Worm (Caenorhabditis elegans) whole organism, L2 larva: ENCODE data around the gene ugt-41.

Source experiments
- C34F6.9 ChIP-seq: fragments of 150-350 bp; optimal IDR thresholded peaks from 2 replicates; lab custom pipeline; 2014; ENCODE audit warnings: missing biosample characterization, missing genetic modification characterization
- F13H6.1 ChIP-seq: sonication (generic microtip); optimal IDR thresholded peaks from 2 replicates; lab custom pipeline; 2016; ENCODE audit warnings: missing genetic modification characterization, missing compliant biosample characterization
- R02D3.7 ChIP-seq: fragments of 150-350 bp; optimal IDR thresholded peaks from 2 replicates; lab custom pipeline; 2014; ENCODE audit warnings: missing biosample characterization, missing genetic modification characterization
- Y55F3AM.14 ChIP-seq: fragments of 200-800 bp; sonication (Bioruptor generic); optimal IDR thresholded peaks from 2 replicates; lab custom pipeline; 2018; ENCODE audit warnings: mild to moderate bottlenecking, missing genetic modification characterization, missing compliant biosample characterization
- ZK546.5 ChIP-seq: sonication (generic microtip); optimal IDR thresholded peaks from 2 replicates; lab custom pipeline; 2017; ENCODE audit warnings: missing biosample characterization, missing genetic modification characterization
- alr-1 ChIP-seq: fragments of 150-350 bp; optimal IDR thresholded peaks from 2 replicates; lab custom pipeline; 2014; ENCODE audit warnings: missing biosample characterization, missing genetic modification characterization
- aly-2 ChIP-seq: fragments of 150-350 bp; optimal IDR thresholded peaks from 2 replicates; lab custom pipeline; 2014; ENCODE audit warnings: missing biosample characterization, missing genetic modification characterization
- ama-1 ChIP-seq: fragments of 150-350 bp; optimal IDR thresholded peaks from 2 replicates; lab custom pipeline; 2018; ENCODE audit warnings: inconsistent platforms
- blmp-1 ChIP-seq: sonication (generic microtip); optimal IDR thresholded peaks from 2 replicates; lab custom pipeline; 2017; ENCODE audit warnings: missing genetic modification characterization, mild to moderate bottlenecking, missing compliant biosample characterization, antibody characterized with exemption, moderate library complexity; ENCODE audit not compliant: insufficient read depth
- ceh-16 ChIP-seq: fragments of 150-350 bp; optimal IDR thresholded peaks from 2 replicates; lab custom pipeline; 2014; ENCODE audit warnings: missing biosample characterization, missing genetic modification characterization
- ceh-82 ChIP-seq: fragments of 150-350 bp; optimal IDR thresholded peaks from 2 replicates; lab custom pipeline; 2014; ENCODE audit warnings: missing biosample characterization, missing genetic modification characterization
- crh-2 ChIP-seq: sonication (generic microtip); optimal IDR thresholded peaks from 2 replicates; lab custom pipeline; 2017; ENCODE audit warnings: missing biosample characterization, missing genetic modification characterization
- dmd-4 ChIP-seq: sonication (generic microtip); optimal IDR thresholded peaks from 2 replicates; lab custom pipeline; 2017; ENCODE audit warnings: missing biosample characterization, missing genetic modification characterization
- egl-27 ChIP-seq: sonication (generic microtip); optimal IDR thresholded peaks from 3 replicates; lab custom pipeline; 2017; ENCODE audit warnings: missing biosample characterization, missing genetic modification reagents, missing genetic modification characterization
- elt-1 ChIP-seq: fragments of 150-350 bp; optimal IDR thresholded peaks from 2 replicates; lab custom pipeline; 2014; ENCODE audit warnings: missing biosample characterization, missing genetic modification characterization
- elt-3 ChIP-seq: sonication (generic microtip); optimal IDR thresholded peaks from 2 replicates; lab custom pipeline; 2017; ENCODE audit warnings: missing biosample characterization, missing genetic modification characterization
- fos-1 ChIP-seq: fragments of 150-350 bp; optimal IDR thresholded peaks from 2 replicates; lab custom pipeline; 2014; ENCODE audit warnings: missing biosample characterization, missing genetic modification characterization
- gmeb-1 ChIP-seq: fragments of 150-350 bp; optimal IDR thresholded peaks from 2 replicates; lab custom pipeline; 2014; ENCODE audit warnings: missing biosample characterization, missing genetic modification characterization
- lin-11 ChIP-seq: fragments of 150-350 bp; sonication (generic microtip); optimal IDR thresholded peaks from 2 replicates; lab custom pipeline; 2014; ENCODE audit warnings: missing biosample characterization, missing genetic modification characterization, inconsistent platforms, mixed read lengths
- lin-13 ChIP-seq: fragments of 150-350 bp; optimal IDR thresholded peaks from 2 replicates; lab custom pipeline; 2014; ENCODE audit warnings: missing biosample characterization, missing genetic modification reagents, missing genetic modification characterization
- lsy-2 ChIP-seq, 2 experiments: fragments of 150-350 bp in 1 of 2; sonication (generic microtip) in 1 of 2; optimal IDR thresholded peaks; 2 replicates each; lab custom pipeline; 2014 to 2017; ENCODE audit warnings: missing biosample characterization in 2 of 2, missing genetic modification characterization in 2 of 2
- nhr-11 ChIP-seq: fragments of 150-350 bp; optimal IDR thresholded peaks from 2 replicates; lab custom pipeline; 2014; ENCODE audit warnings: missing biosample characterization, missing genetic modification characterization
- nhr-12 ChIP-seq: fragments of 150-350 bp; optimal IDR thresholded peaks from 2 replicates; lab custom pipeline; 2014; ENCODE audit warnings: missing biosample characterization, missing genetic modification characterization
- nhr-129 ChIP-seq: fragments of 150-350 bp; optimal IDR thresholded peaks from 2 replicates; lab custom pipeline; 2014; ENCODE audit warnings: missing biosample characterization, missing genetic modification characterization
- nhr-21 ChIP-seq: fragments of 150-350 bp; optimal IDR thresholded peaks from 2 replicates; lab custom pipeline; 2014; ENCODE audit warnings: missing biosample characterization, missing genetic modification characterization
- nhr-23 ChIP-seq: fragments of 150-350 bp; optimal IDR thresholded peaks from 2 replicates; lab custom pipeline; 2014; ENCODE audit warnings: missing biosample characterization, missing genetic modification reagents, missing genetic modification characterization
- nhr-25 ChIP-seq: fragments of 150-350 bp; sonication (generic microtip); optimal IDR thresholded peaks from 3 replicates; lab custom pipeline; 2014; ENCODE audit warnings: missing biosample characterization, missing genetic modification characterization
- nhr-77 ChIP-seq: fragments of 150-350 bp; optimal IDR thresholded peaks from 2 replicates; lab custom pipeline; 2014; ENCODE audit warnings: missing biosample characterization, missing genetic modification characterization
- peb-1 ChIP-seq: fragments of 150-350 bp; optimal IDR thresholded peaks from 2 replicates; lab custom pipeline; 2014; ENCODE audit warnings: missing biosample characterization, missing genetic modification characterization
- sem-4 ChIP-seq: fragments of 150-350 bp; optimal IDR thresholded peaks from 2 replicates; lab custom pipeline; 2014; ENCODE audit warnings: missing biosample characterization, missing genetic modification reagents, missing genetic modification characterization
- sma-3 ChIP-seq: sonication (generic microtip); optimal IDR thresholded peaks from 2 replicates; lab custom pipeline; 2016; ENCODE audit warnings: missing genetic modification reagents, missing genetic modification characterization, missing compliant biosample characterization
- sma-9 ChIP-seq, 2 experiments: fragments of 150-350 bp in 1 of 2; sonication (generic microtip) in 1 of 2; optimal IDR thresholded peaks; 2 replicates each; lab custom pipeline; 2014 to 2016; ENCODE audit warnings: missing genetic modification characterization in 2 of 2, mild to moderate bottlenecking in 1 of 2, missing biosample characterization in 1 of 2, missing compliant biosample characterization in 1 of 2, missing genetic modification reagents in 1 of 2, moderate library complexity in 1 of 2
- unc-55 ChIP-seq: fragments of 150-350 bp; sonication (generic microtip); optimal IDR thresholded peaks from 3 replicates; lab custom pipeline; 2014; ENCODE audit warnings: missing biosample characterization, missing genetic modification reagents, missing genetic modification characterization
- unc-62 ChIP-seq: fragments of 150-350 bp; optimal IDR thresholded peaks from 2 replicates; lab custom pipeline; 2014; ENCODE audit warnings: missing biosample characterization, missing genetic modification reagents, missing genetic modification characterization
- ztf-1 ChIP-seq: fragments of 200-800 bp; sonication (Bioruptor generic); conservative IDR thresholded peaks from 2 replicates; pipeline ENCODE4 v1.3.6; 2022; ENCODE audit warnings: missing genetic modification characterization, missing compliant biosample characterization
- ztf-11 ChIP-seq: sonication (generic microtip); optimal IDR thresholded peaks from 2 replicates; lab custom pipeline; 2017; ENCODE audit warnings: missing biosample characterization, missing genetic modification characterization
- ztf-4 ChIP-seq: fragments of 150-350 bp; optimal IDR thresholded peaks from 2 replicates; lab custom pipeline; 2014; ENCODE audit warnings: missing biosample characterization, missing genetic modification characterization

ugt-41 gene

DNA sequence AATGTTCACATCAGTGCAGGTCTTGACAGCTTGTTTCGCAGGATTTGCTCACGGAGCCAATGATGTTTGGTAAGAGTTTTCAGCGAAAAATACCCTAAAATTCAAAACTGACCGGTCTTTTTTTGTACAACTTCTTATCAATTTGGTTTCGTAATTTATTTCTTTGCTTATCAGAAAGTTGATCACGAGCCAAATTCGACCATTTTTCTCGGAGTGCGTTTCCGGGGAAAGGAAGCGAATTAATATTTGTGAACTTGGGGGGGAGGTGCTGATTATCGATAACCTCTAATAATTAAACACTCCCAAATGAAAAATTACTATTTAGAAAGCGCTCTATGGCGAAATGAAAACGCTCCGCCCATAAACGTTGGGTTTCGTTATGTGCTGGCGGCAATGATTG, 23.2 kb upstream of the ugt-41 start:
- TF ChIP-seq lin-11 (tag; lab: Kevin White, UChicago), result no peak
- TF ChIP-seq fos-1 (tag; lab: Kevin White, UChicago), result peak; percentile 81
- peak; percentile 43 for TF ChIP-seq gmeb-1
- TF ChIP-seq dmd-4 (tag; lab: Kevin White, UChicago), result no peak
- no peak for TF ChIP-seq R02D3.7 (tag; lab: Kevin White, UChicago)
- TF ChIP-seq nhr-129 (tag; lab: Kevin White, UChicago), result no peak
- TF ChIP-seq sma-9 (GFP tag; optimal IDR thresholded peaks at IDR 0.05; lab: Kevin White, UChicago), result peak; percentile 10
- no peak for TF ChIP-seq sma-9 (tag; optimal IDR thresholded peaks at IDR 0.05; lab: Kevin White, UChicago)
- TF ChIP-seq Y55F3AM.14 (GFP tag; lab: Kevin White, UChicago), result no peak
- TF ChIP-seq sem-4 (tag; lab: Kevin White, UChicago), result no peak
- no peak for TF ChIP-seq nhr-11 (tag; lab: Kevin White, UChicago)
- TF ChIP-seq lin-13 (GFP tag; lab: Kevin White, UChicago), result no peak

DNA sequence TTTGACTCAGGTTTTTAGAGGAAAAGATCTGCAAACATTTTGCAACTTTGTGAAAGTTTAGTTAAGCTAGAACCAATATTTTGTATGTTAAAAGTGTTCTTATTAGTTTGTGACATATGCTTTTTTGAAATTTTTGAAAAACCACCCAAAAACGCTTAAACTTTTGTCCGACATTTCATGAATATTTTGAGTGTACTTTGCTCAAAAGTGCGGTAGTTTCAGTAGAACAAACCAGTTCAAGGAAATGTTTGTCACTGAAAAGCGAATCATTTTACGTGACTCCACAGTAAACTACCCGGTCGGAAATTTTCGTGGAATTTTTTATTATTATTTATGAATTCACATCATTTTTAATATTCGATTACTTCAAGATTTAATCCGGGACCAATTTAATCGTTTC, 21.2 kb upstream of the ugt-41 start, which contains the start of gene pitr-5:
TSS of gene pitr-5 (plus strand) at position 301 of the 400 bp plus-strand sequence.
- TF ChIP-seq ztf-11, result no peak

DNA sequence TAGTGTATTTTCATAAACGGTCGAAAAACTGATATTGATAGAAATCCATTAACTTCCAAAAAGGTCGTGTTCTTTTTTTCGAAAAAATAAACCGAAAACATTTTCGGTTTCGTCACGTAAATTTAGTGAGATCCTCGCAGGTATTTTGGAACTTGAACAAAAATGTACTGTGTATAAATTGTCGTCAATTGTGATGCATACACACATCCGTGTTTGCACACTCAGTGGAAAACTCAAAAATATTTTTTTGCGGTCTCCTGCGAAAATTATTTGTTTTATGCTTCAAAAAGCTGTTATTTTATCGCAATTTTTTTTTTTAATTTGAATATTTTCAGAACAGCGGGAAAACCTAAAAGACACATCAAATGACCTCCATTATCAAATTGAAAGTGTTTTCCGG, 15.4 kb upstream of the ugt-41 start, which contains the start of gene cpsf-2:
TSS of gene cpsf-2 (plus strand) at position 330 of the 400 bp plus-strand sequence.
- peak in 1 of 2 experiments; percentile 25 for TF ChIP-seq lsy-2 (tag; optimal IDR thresholded peaks at IDR 0.05; lab: Kevin White, UChicago)
- no peak for TF ChIP-seq ztf-11
- no peak for TF ChIP-seq ceh-16 (tag; lab: Kevin White, UChicago)
- peak; percentile 36 for TF ChIP-seq unc-55
- TF ChIP-seq egl-27 (tag; lab: Kevin White, UChicago), result no peak
- TF ChIP-seq ama-1 (lab: Kevin White, UChicago), result no peak
- TF ChIP-seq ztf-4 (tag; lab: Kevin White, UChicago), result no peak
- peak; percentile 28 for TF ChIP-seq C34F6.9 (tag; lab: Kevin White, UChicago)
- TF ChIP-seq peb-1 (tag; lab: Kevin White, UChicago), result no peak
- TF ChIP-seq nhr-77 (tag; lab: Kevin White, UChicago), result no peak
- TF ChIP-seq dmd-4 (tag; lab: Kevin White, UChicago), result no peak
- no peak for TF ChIP-seq nhr-21 (tag; lab: Kevin White, UChicago)

DNA sequence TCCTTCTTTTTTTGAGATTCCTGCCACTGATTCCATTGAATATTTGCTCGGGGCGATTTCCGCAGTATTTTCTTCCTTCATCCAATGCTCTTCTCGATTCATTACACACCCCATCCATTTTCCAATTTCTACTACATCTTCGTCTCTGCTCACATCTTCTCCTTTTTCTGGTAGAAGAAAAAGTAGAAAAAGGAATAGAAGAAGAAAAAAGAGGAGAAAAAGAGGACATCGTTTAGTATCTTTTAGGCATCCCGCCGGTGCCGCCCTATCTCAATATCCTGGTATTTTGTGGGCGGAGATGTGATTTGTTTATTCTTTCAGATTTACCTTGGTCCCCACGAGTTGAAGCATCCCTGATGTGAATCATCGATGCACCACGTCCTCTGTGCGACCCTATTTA, 11.8 kb upstream of the ugt-41 start, which contains the start of gene lgc-39:
TSS of gene lgc-39 (plus strand) at position 301 of the 400 bp plus-strand sequence.
- no peak for TF ChIP-seq ama-1 (lab: Kevin White, UChicago)
- no peak for TF ChIP-seq nhr-25 (tag; lab: Kevin White, UChicago)
- TF ChIP-seq sma-3 (GFP tag; lab: Kevin White, UChicago), result no peak
- TF ChIP-seq sem-4 (tag; lab: Kevin White, UChicago), result no peak
- TF ChIP-seq nhr-12 (tag; lab: Kevin White, UChicago), result no peak
- no peak for TF ChIP-seq elt-3
- TF ChIP-seq crh-2 (tag; lab: Kevin White, UChicago), result no peak
- no peak for TF ChIP-seq F13H6.1 (tag; lab: Kevin White, UChicago)
- TF ChIP-seq nhr-129 (tag; lab: Kevin White, UChicago), result no peak
- no peak for TF ChIP-seq alr-1 (tag; lab: Kevin White, UChicago)
- TF ChIP-seq nhr-11 (tag; lab: Kevin White, UChicago), result no peak
- TF ChIP-seq ztf-1 (GFP tag; lab: Robert Waterston, UW), result no peak
- no peak for TF ChIP-seq C34F6.9 (tag; lab: Kevin White, UChicago)
- TF ChIP-seq blmp-1 (tag; lab: Kevin White, UChicago), result no peak
- TF ChIP-seq unc-62 (GFP tag; lab: Kevin White, UChicago), result no peak
- no peak for TF ChIP-seq elt-1 (tag; lab: Kevin White, UChicago)
- TF ChIP-seq, all 48 proteins: peak for 0

DNA sequence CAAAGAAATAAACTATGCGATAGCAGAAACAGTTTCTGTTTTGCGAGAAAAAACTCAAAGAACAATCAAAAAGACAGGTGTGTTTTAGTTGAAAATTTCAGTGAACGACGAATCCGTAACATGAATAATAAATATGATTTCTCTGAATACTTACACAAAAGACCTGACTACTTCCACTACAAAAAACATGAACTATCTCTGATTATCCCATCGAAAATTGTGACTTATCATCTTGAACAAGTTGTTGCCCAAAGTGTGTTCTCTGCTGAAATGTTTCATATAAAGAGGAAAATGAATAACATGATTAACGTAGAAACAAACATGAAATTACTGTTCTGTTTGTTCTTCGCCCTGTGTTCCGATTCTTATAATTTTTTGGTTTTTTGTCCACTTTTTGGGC, 3.3 kb upstream of the ugt-41 start, which contains the start of gene ugt-36:
TSS of gene ugt-36 (plus strand) at position 301 of the 400 bp plus-strand sequence.
- TF ChIP-seq alr-1 (tag; lab: Kevin White, UChicago), result no peak
- TF ChIP-seq ceh-16 (tag; lab: Kevin White, UChicago), result no peak
- TF ChIP-seq aly-2 (tag; lab: Kevin White, UChicago), result no peak
- no peak for TF ChIP-seq F13H6.1 (tag; lab: Kevin White, UChicago)
- no peak for TF ChIP-seq nhr-23
- no peak for TF ChIP-seq ceh-82
- no peak for TF ChIP-seq fos-1 (tag; lab: Kevin White, UChicago)
- no peak for TF ChIP-seq peb-1 (tag; lab: Kevin White, UChicago)
- no peak for TF ChIP-seq sma-3 (GFP tag; lab: Kevin White, UChicago)
- TF ChIP-seq ZK546.5 (tag; lab: Kevin White, UChicago), result no peak
- no peak for TF ChIP-seq unc-55
- TF ChIP-seq crh-2 (tag; lab: Kevin White, UChicago), result no peak
- TF ChIP-seq R02D3.7 (tag; lab: Kevin White, UChicago), result no peak
- TF ChIP-seq nhr-11 (tag; lab: Kevin White, UChicago), result no peak
- TF ChIP-seq ztf-1 (GFP tag; lab: Robert Waterston, UW), result no peak
- TF ChIP-seq, all 48 proteins: peak for 0
